Fruit fly (Drosophila melanogaster): ENCODE results near the gene CG43092.

The CG43092 gene

dm6 chr3R:22753895-22754774 lies 15.3 kb downstream of the CG43092 start (continued):
- TF ChIP-seq Pdp1 (GFP tag; optimal IDR thresholded peaks at IDR 0.05) (peak; percentile 8 to 55), Rfx (GFP tag; IDR thresholded peaks at IDR 0.05) (peak; percentile 74), E2f1 (GFP tag; IDR thresholded peaks at IDR 0.05) (peak; percentile 55; the same call in 1 of the 2 replicates), phol (tag; optimal IDR thresholded peaks at IDR 0.05) (peak; percentile 74), CG3065 (GFP tag; optimal IDR thresholded peaks at IDR 0.05) (no peak), CG11085 (GFP tag; IDR thresholded peaks at IDR 0.05) (no peak; the same call in 1 of the 2 replicates), Nf-YA (GFP tag; IDR thresholded peaks at IDR 0.05) (no peak), MBD-R2 (GFP tag; IDR thresholded peaks at IDR 0.05) (peak; percentile 23; the same call in 1 of the 2 replicates), CG8924 (tag; optimal IDR thresholded peaks at IDR 0.05) (peak; percentile 57), trh (GFP tag; optimal IDR thresholded peaks at IDR 0.05) (peak; percentile 11), CG6689 (GFP tag; IDR thresholded peaks at IDR 0.05) (0 out of 2 replicates have a peak, but pooled peaks have one; percentile 4), CG2678 (tag; optimal IDR thresholded peaks at IDR 0.05) (peak; percentile 81), ems (GFP tag; optimal IDR thresholded peaks at IDR 0.05) (peak; percentile 9), Sin3A (optimal IDR thresholded peaks at IDR 0.05) (no peak), org-1 (GFP tag; optimal IDR thresholded peaks at IDR 0.05) (peak; percentile 47), CG2129 (GFP tag; IDR thresholded peaks at IDR 0.05; ENCODE audit: partially characterized antibody) (no peak), Atf3 (GFP tag; optimal IDR thresholded peaks at IDR 0.05) (no peak), gsb-n (tag; optimal IDR thresholded peaks at IDR 0.05) (no peak), lola (GFP tag; optimal IDR thresholded peaks at IDR 0.05) (peak in 1 of 3 experiments; percentile 47), CG12942 (GFP tag; optimal IDR thresholded peaks at IDR 0.05) (peak; percentile 23), CG15696 (tag; optimal IDR thresholded peaks at IDR 0.05) (no peak), CG7987 (GFP tag; optimal IDR thresholded peaks at IDR 0.05) (peak; percentile 41), nerfin-2 (GFP tag; IDR thresholded peaks at IDR 0.05; ENCODE audit: partially characterized antibody) (no peak), knrl (GFP tag; IDR thresholded peaks at IDR 0.05; ENCODE audit: partially characterized antibody) (no peak), CG7357 (GFP tag; IDR thresholded peaks at IDR 0.05) (0 out of 3 replicates have a peak, but pooled peaks have one; percentile 6), dmrt11E (tag; optimal IDR thresholded peaks at IDR 0.05) (no peak), pan (optimal IDR thresholded peaks at IDR 0.05) (no peak), pan (GFP tag; optimal IDR thresholded peaks at IDR 0.05 in 1 of 2, IDR thresholded peaks at IDR 0.05 in 1 of 2) (peak in 1 of 2 experiments; percentile 51)

dm6 chr3R:22753600-22753894 lies 15.9 kb downstream of the CG43092 start:
- TF ChIP-seq BEAF-32 (GFP tag; optimal IDR thresholded peaks at IDR 0.05) (no peak), CG14710 (tag; optimal IDR thresholded peaks at IDR 0.05) (no peak), Dip2 (GFP tag; IDR thresholded peaks at IDR 0.05) (no peak), CG10565 (GFP tag; optimal IDR thresholded peaks at IDR 0.05) (no peak), CG13287 (GFP tag; IDR thresholded peaks at IDR 0.05; ENCODE audit: partially characterized antibody) (peak; percentile 43; the same call in 1 of the 2 replicates), gsb (GFP tag; IDR thresholded peaks at IDR 0.05) (no peak), Six4 (GFP tag; optimal IDR thresholded peaks at IDR 0.05) (no peak), sna (GFP tag; IDR thresholded peaks at IDR 0.05; ENCODE audit: partially characterized antibody) (no peak), CG7987 (GFP tag; optimal IDR thresholded peaks at IDR 0.05) (peak; percentile 52), ci (GFP tag; IDR thresholded peaks at IDR 0.05) (no peak), Deaf1 (tag; optimal IDR thresholded peaks at IDR 0.05) (peak; percentile 90), onecut (GFP tag; IDR thresholded peaks at IDR 0.05) (peak; percentile 72), Dfd (GFP tag; optimal IDR thresholded peaks at IDR 0.05) (no peak), Hr78 (GFP tag; optimal IDR thresholded peaks at IDR 0.05) (peak in 1 of 2 experiments; percentile 25), tx (GFP tag; optimal IDR thresholded peaks at IDR 0.05) (no peak), Pdp1 (GFP tag; optimal IDR thresholded peaks at IDR 0.05) (no peak), zfh2 (GFP tag; optimal IDR thresholded peaks at IDR 0.05) (no peak), H2.0 (GFP tag; IDR thresholded peaks at IDR 0.05) (no peak), CG10462 (GFP tag; optimal IDR thresholded peaks at IDR 0.05) (no peak), trh (GFP tag; optimal IDR thresholded peaks at IDR 0.05) (no peak), crol (GFP tag; IDR thresholded peaks at IDR 0.05) (no peak), Gug (GFP tag; IDR thresholded peaks at IDR 0.05) (no peak), zen (tag; optimal IDR thresholded peaks at IDR 0.05) (no peak), cg (GFP tag; optimal IDR thresholded peaks at IDR 0.05) (peak; percentile 74)

All from whole organism, embryonic.